Fruit fly (Drosophila melanogaster): ENCODE results near the gene CG5404.

- TF ChIP-seq CG3726 (GFP tag; IDR thresholded peaks at IDR 0.05) = no peak
- no peak for TF ChIP-seq pb (GFP tag; optimal IDR thresholded peaks at IDR 0.05)
- no peak for TF ChIP-seq unpg (GFP tag; optimal IDR thresholded peaks at IDR 0.05)
- no peak for TF ChIP-seq CG18262 (tag; optimal IDR thresholded peaks at IDR 0.05)
- no peak for TF ChIP-seq Doc3 (GFP tag; IDR thresholded peaks at IDR 0.05; ENCODE audit: partially characterized antibody)
- TF ChIP-seq hbn (GFP tag; IDR thresholded peaks at IDR 0.05; ENCODE audit: partially characterized antibody) = no peak
- TF ChIP-seq twi (tag; optimal IDR thresholded peaks at IDR 0.05) = no peak
- TF ChIP-seq CrebB (tag; optimal IDR thresholded peaks at IDR 0.05) = no peak
- TF ChIP-seq CG32772 (GFP tag; IDR thresholded peaks at IDR 0.05) = no peak
These were observed 49.1 kb upstream of the CG5404 start for dm6 chr3R:15655415-15655814.

Data from whole organism, embryonic.